Worm (Caenorhabditis elegans) whole organism, late embryonic: ENCODE results near the gene srw-71.

ENCODE experiments used
- C08G9.2 ChIP-seq: sonication (generic microtip); optimal IDR thresholded peaks from 2 replicates; lab custom pipeline; 2016; ENCODE audit warnings: mild to moderate bottlenecking, missing genetic modification characterization, moderate library complexity, missing compliant biosample characterization
- C38D4.7 ChIP-seq: fragments of 200-800 bp; sonication (Bioruptor generic); optimal IDR thresholded peaks from 2 replicates; lab custom pipeline; 2018; ENCODE audit warnings: mild to moderate bottlenecking, missing genetic modification characterization, moderate library complexity, missing compliant biosample characterization
- K02D7.2 ChIP-seq: sonication (generic microtip); optimal IDR thresholded peaks from 2 replicates; lab custom pipeline; 2017; ENCODE audit warnings: mild to moderate bottlenecking, missing genetic modification characterization, missing compliant biosample characterization
- T23F11.4 ChIP-seq: fragments of 200-800 bp; sonication (Bioruptor generic); optimal IDR thresholded peaks from 2 replicates; lab custom pipeline; 2018; ENCODE audit warnings: mild to moderate bottlenecking, missing genetic modification characterization, missing compliant biosample characterization
- Y22D7AL.16 ChIP-seq: sonication (generic microtip); optimal IDR thresholded peaks from 2 replicates; lab custom pipeline; 2016; ENCODE audit warnings: missing genetic modification characterization, missing compliant biosample characterization
- ahr-1 ChIP-seq: sonication (generic microtip); optimal IDR thresholded peaks from 2 replicates; lab custom pipeline; 2016; ENCODE audit warnings: missing genetic modification characterization, missing compliant biosample characterization
- ceh-18 ChIP-seq: sonication (generic microtip); optimal IDR thresholded peaks from 2 replicates; lab custom pipeline; 2016; ENCODE audit warnings: missing genetic modification characterization, missing compliant biosample characterization
- ceh-2 ChIP-seq: sonication (generic microtip); optimal IDR thresholded peaks from 2 replicates; lab custom pipeline; 2016; ENCODE audit warnings: missing genotype, missing genetic modification characterization, missing compliant biosample characterization
- ceh-24 ChIP-seq: sonication (generic microtip); optimal IDR thresholded peaks from 2 replicates; lab custom pipeline; 2016; ENCODE audit warnings: mild to moderate bottlenecking, missing genetic modification characterization, missing compliant biosample characterization
- ceh-31 ChIP-seq: sonication (generic microtip); optimal IDR thresholded peaks from 2 replicates; lab custom pipeline; 2016; ENCODE audit warnings: missing genetic modification characterization, missing compliant biosample characterization
- ceh-45 ChIP-seq: fragments of 200-800 bp; sonication (Bioruptor generic); IDR thresholded peaks from 2 replicates; pipeline ENCODE4 v1.3.6; 2022; ENCODE audit warnings: missing genetic modification reagents, missing genetic modification characterization, missing compliant biosample characterization
- che-1 ChIP-seq: sonication (generic microtip); optimal IDR thresholded peaks from 2 replicates; lab custom pipeline; 2016; ENCODE audit warnings: mild to moderate bottlenecking, missing genetic modification characterization, missing compliant biosample characterization
- dmd-4 ChIP-seq: sonication (generic microtip); optimal IDR thresholded peaks from 2 replicates; lab custom pipeline; 2016; ENCODE audit warnings: borderline replicate concordance, missing genetic modification characterization, missing compliant biosample characterization
- elt-2 ChIP-seq: sonication (generic microtip); optimal IDR thresholded peaks from 2 replicates; lab custom pipeline; 2016; ENCODE audit warnings: missing genetic modification reagents, missing genetic modification characterization, missing compliant biosample characterization
- ets-4 ChIP-seq: sonication (generic microtip); optimal IDR thresholded peaks from 2 replicates; lab custom pipeline; 2016; ENCODE audit warnings: missing genetic modification characterization, missing compliant biosample characterization
- fax-1 ChIP-seq: sonication (generic microtip); optimal IDR thresholded peaks from 2 replicates; lab custom pipeline; 2016; ENCODE audit warnings: missing genotype, missing genetic modification characterization, missing compliant biosample characterization
- fkh-6 ChIP-seq: sonication (generic microtip); optimal IDR thresholded peaks from 2 replicates; lab custom pipeline; 2016; ENCODE audit warnings: missing genetic modification characterization, missing compliant biosample characterization
- hlh-13 ChIP-seq: fragments of 200-800 bp; sonication (Bioruptor generic); optimal IDR thresholded peaks from 2 replicates; lab custom pipeline; 2018; ENCODE audit warnings: mild to moderate bottlenecking, missing genetic modification characterization, missing compliant biosample characterization
- hlh-15 ChIP-seq: sonication (generic microtip); optimal IDR thresholded peaks from 2 replicates; lab custom pipeline; 2016; ENCODE audit warnings: missing genetic modification characterization, missing compliant biosample characterization
- hlh-30 ChIP-seq: sonication (generic microtip); optimal IDR thresholded peaks from 2 replicates; lab custom pipeline; 2017; ENCODE audit warnings: antibody characterized with exemption, missing genetic modification characterization, missing compliant biosample characterization; ENCODE audit not compliant: insufficient read depth
- hlh-6 ChIP-seq: sonication (generic microtip); optimal IDR thresholded peaks from 2 replicates; lab custom pipeline; 2016; ENCODE audit warnings: missing genotype, missing genetic modification characterization, missing compliant biosample characterization
- hlh-8 ChIP-seq: sonication (generic microtip); optimal IDR thresholded peaks from 2 replicates; lab custom pipeline; 2016; ENCODE audit warnings: missing genotype, missing genetic modification characterization, missing compliant biosample characterization
- lin-11 ChIP-seq: fragments of 200-800 bp; sonication (Bioruptor generic); optimal IDR thresholded peaks from 2 replicates; lab custom pipeline; 2018; ENCODE audit warnings: mild to moderate bottlenecking, missing genetic modification characterization, missing compliant biosample characterization
- madf-2 ChIP-seq: sonication (generic microtip); optimal IDR thresholded peaks from 2 replicates; lab custom pipeline; 2017; ENCODE audit warnings: missing genetic modification characterization, missing compliant biosample characterization
- mec-3 ChIP-seq: sonication (generic microtip); optimal IDR thresholded peaks from 2 replicates; lab custom pipeline; 2016; ENCODE audit warnings: borderline replicate concordance, missing genetic modification characterization, missing compliant biosample characterization
- nfya-1 ChIP-seq: sonication (generic microtip); optimal IDR thresholded peaks from 2 replicates; lab custom pipeline; 2017; ENCODE audit warnings: missing genetic modification characterization, mild to moderate bottlenecking, missing compliant biosample characterization, antibody characterized with exemption, moderate library complexity
- nhr-11 ChIP-seq: fragments of 150-350 bp; optimal IDR thresholded peaks from 2 replicates; lab custom pipeline; 2014; ENCODE audit warnings: missing biosample characterization, missing genetic modification characterization
- nhr-232 ChIP-seq: sonication (generic microtip); optimal IDR thresholded peaks from 2 replicates; lab custom pipeline; 2016; ENCODE audit warnings: missing genetic modification characterization, missing compliant biosample characterization
- npax-4 ChIP-seq: sonication (generic microtip); optimal IDR thresholded peaks from 2 replicates; lab custom pipeline; 2016; ENCODE audit warnings: missing genetic modification characterization, missing compliant biosample characterization
- odd-2 ChIP-seq: sonication (generic microtip); optimal IDR thresholded peaks from 2 replicates; lab custom pipeline; 2017; ENCODE audit warnings: antibody characterized with exemption, mild to moderate bottlenecking, missing genetic modification characterization, missing compliant biosample characterization
- pag-3 ChIP-seq: sonication (generic microtip); optimal IDR thresholded peaks from 2 replicates; lab custom pipeline; 2016; ENCODE audit warnings: missing compliant biosample characterization, missing genetic modification characterization, borderline replicate concordance
- pha-2 ChIP-seq: sonication (generic microtip); optimal IDR thresholded peaks from 2 replicates; lab custom pipeline; 2017; ENCODE audit warnings: mild to moderate bottlenecking, missing genetic modification characterization, missing compliant biosample characterization
- pha-4 ChIP-seq: fragments of 150-350 bp; optimal IDR thresholded peaks from 2 replicates; lab custom pipeline; 2018; ENCODE audit warnings: missing biosample characterization, missing genetic modification reagents, missing genetic modification characterization
- pqm-1 ChIP-seq: sonication (generic microtip); optimal IDR thresholded peaks from 2 replicates; lab custom pipeline; 2016; ENCODE audit warnings: missing genetic modification characterization, missing compliant biosample characterization
- rnt-1 ChIP-seq: sonication (generic microtip); optimal IDR thresholded peaks from 2 replicates; lab custom pipeline; 2016; ENCODE audit warnings: missing genetic modification characterization, missing compliant biosample characterization
- sdc-2 ChIP-seq: sonication (generic microtip); optimal IDR thresholded peaks from 2 replicates; lab custom pipeline; 2016; ENCODE audit warnings: missing genotype, missing genetic modification characterization, missing compliant biosample characterization
- sox-2 ChIP-seq: fragments of 200-800 bp; sonication (Bioruptor generic); IDR thresholded peaks from 2 replicates; pipeline ENCODE4 v1.3.6; 2022; ENCODE audit warnings: missing genetic modification reagents, missing genetic modification characterization, missing compliant biosample characterization
- sox-4 ChIP-seq: sonication (generic microtip); optimal IDR thresholded peaks from 2 replicates; lab custom pipeline; 2017; ENCODE audit warnings: mild to moderate bottlenecking, missing genetic modification characterization, inconsistent platforms, missing compliant biosample characterization
- ttx-3 ChIP-seq: sonication (generic microtip); optimal IDR thresholded peaks from 2 replicates; lab custom pipeline; 2016; ENCODE audit warnings: missing genetic modification reagents, missing genetic modification characterization, missing compliant biosample characterization
- unc-3 ChIP-seq, 2 experiments: fragments of 200-800 bp in 1 of 2; sonication (Bioruptor generic) in 1 of 2; sonication (generic microtip) in 1 of 2; conservative IDR thresholded peaks in 1 of 2; optimal IDR thresholded peaks in 1 of 2; 2 replicates each; pipeline versions ENCODE4 v1.3.6 to Lab custom; 2016 to 2022; ENCODE audit warnings: missing compliant biosample characterization in 2 of 2, missing genetic modification characterization in 2 of 2, missing genetic modification reagents in 1 of 2
- unc-55 ChIP-seq: sonication (generic microtip); optimal IDR thresholded peaks from 2 replicates; lab custom pipeline; 2017; ENCODE audit warnings: missing biosample characterization, missing genetic modification reagents, missing genetic modification characterization
- unc-86 ChIP-seq: sonication (generic microtip); optimal IDR thresholded peaks from 2 replicates; lab custom pipeline; 2016; ENCODE audit warnings: missing genetic modification characterization, missing compliant biosample characterization
- ztf-16 ChIP-seq: sonication (generic microtip); optimal IDR thresholded peaks from 2 replicates; lab custom pipeline; 2017; ENCODE audit warnings: missing genetic modification characterization, missing compliant biosample characterization

Gene srw-71

ce11 chrV:7431016-7431415, at the start of gene srw-71:
srw-71 (minus strand) TSS chrV:7431116.
- TF ChIP-seq hlh-8 (tag; lab: Kevin White, UChicago) (no peak), che-1 (tag; lab: Kevin White, UChicago) (no peak), elt-2 (tag; lab: Kevin White, UChicago) (no peak), pag-3 (no peak), rnt-1 (tag; lab: Kevin White, UChicago) (no peak), T23F11.4 (GFP tag; lab: Kevin White, UChicago) (no peak)
- TF ChIP-seq, all 69 proteins: peak for 0

- TF ChIP-seq pha-4 (tag; lab: Kevin White, UChicago) (no peak), sox-2 (GFP tag; lab: Robert Waterston, UW) (no peak), ceh-24 (tag; lab: Kevin White, UChicago) (no peak)
Observed at ce11 chrV:7478404-7478803, 47.5 kb upstream of the srw-71 start, which contains the start of gene str-190. str-190 (minus strand) TSS chrV:7478504.

- TF ChIP-seq ttx-3 (tag; lab: Kevin White, UChicago): no peak
- no peak for TF ChIP-seq hlh-13 (GFP tag; lab: Kevin White, UChicago)
- TF ChIP-seq odd-2 (tag; lab: Kevin White, UChicago): no peak
- no peak for TF ChIP-seq sox-4 (tag; lab: Kevin White, UChicago)
Observed at ce11 chrV:7476766-7477165, 45.9 kb upstream of the srw-71 start, which contains the start of gene srh-125. srh-125 (minus strand) TSS chrV:7476866.

ce11 chrV:7472815-7473214, 41.9 kb upstream of the srw-71 start, which contains the start of gene str-28:
str-28 (minus strand) TSS chrV:7472915.
- TF ChIP-seq ceh-18 (tag; lab: Kevin White, UChicago) (no peak), mec-3 (tag; lab: Kevin White, UChicago) (no peak), nhr-11 (tag; lab: Kevin White, UChicago) (no peak), C08G9.2 (no peak), fax-1 (no peak), odd-2 (tag; lab: Kevin White, UChicago) (no peak), nhr-232 (no peak), Y22D7AL.16 (tag; lab: Kevin White, UChicago) (no peak)

ce11 chrV:7465509-7465908, 34.6 kb upstream of the srw-71 start, which contains the start of gene F25E5.1:
F25E5.1 (plus strand) TSS chrV:7465884.
- TF ChIP-seq ets-4 (tag; lab: Kevin White, UChicago) (peak; percentile 78), ttx-3 (tag; lab: Kevin White, UChicago) (no peak), sdc-2 (tag; lab: Kevin White, UChicago) (peak; percentile 47), K02D7.2 (tag; lab: Kevin White, UChicago) (no peak), pag-3 (peak; percentile 18), hlh-15 (tag; lab: Kevin White, UChicago) (no peak), lin-11 (tag; lab: Kevin White, UChicago) (no peak), ceh-45 (no peak), che-1 (tag; lab: Kevin White, UChicago) (no peak), ahr-1 (tag; lab: Kevin White, UChicago) (no peak), ceh-18 (tag; lab: Kevin White, UChicago) (peak; percentile 30), madf-2 (tag; lab: Kevin White, UChicago) (no peak), C38D4.7 (GFP tag; lab: Kevin White, UChicago) (no peak), rnt-1 (tag; lab: Kevin White, UChicago) (peak; percentile 80), npax-4 (no peak), ceh-24 (tag; lab: Kevin White, UChicago) (no peak), elt-2 (tag; lab: Kevin White, UChicago) (peak; percentile 30), hlh-13 (GFP tag; lab: Kevin White, UChicago) (no peak), dmd-4 (tag; lab: Kevin White, UChicago) (peak; percentile 27), pha-2 (tag; lab: Kevin White, UChicago) (no peak), unc-55 (GFP tag; lab: Kevin White, UChicago) (peak; percentile 2), unc-86 (peak; percentile 15), hlh-6 (tag; lab: Kevin White, UChicago) (peak; percentile 5), ceh-31 (tag; lab: Kevin White, UChicago) (peak; percentile 95), ceh-2 (tag; lab: Kevin White, UChicago) (peak; percentile 69), ztf-16 (tag; lab: Kevin White, UChicago) (no peak), unc-3 (GFP tag; conservative IDR thresholded peaks at IDR 0.05; lab: Robert Waterston, UW) (no peak), unc-3 (tag; optimal IDR thresholded peaks at IDR 0.05; lab: Kevin White, UChicago) (no peak), fkh-6 (tag; lab: Kevin White, UChicago) (peak; percentile 53), nfya-1 (tag; lab: Kevin White, UChicago) (peak; percentile 70), pqm-1 (no peak), hlh-30 (tag; lab: Kevin White, UChicago) (peak; percentile 50), hlh-8 (tag; lab: Kevin White, UChicago) (peak; percentile 59)
